Fruit fly (Drosophila melanogaster) whole organism, embryonic: Measurements from ENCODE around the gene armi.

ENCODE experiments used
- CG10267 ChIP-seq: fragments of 200-800 bp; sonication (Bioruptor generic); optimal IDR thresholded peaks from 2 replicates; lab custom pipeline; 2018; ENCODE audit warnings: missing biosample characterization, mild to moderate bottlenecking, missing genetic modification characterization, moderate library complexity
- CG10431 ChIP-seq: fragments of 200-800 bp; sonication (Bioruptor generic); optimal IDR thresholded peaks from 3 replicates; lab custom pipeline; 2018; ENCODE audit warnings: missing biosample characterization, mild to moderate bottlenecking, missing genetic modification characterization
- CG11398 ChIP-seq: fragments of 200-800 bp; sonication (Bioruptor generic); optimal IDR thresholded peaks from 2 replicates; lab custom pipeline; 2016; ENCODE audit warnings: missing biosample characterization, missing genetic modification characterization
- CG14710 ChIP-seq: fragments of 200-800 bp; sonication (Bioruptor generic); optimal IDR thresholded peaks from 3 replicates; lab custom pipeline; 2019; ENCODE audit warnings: missing biosample characterization, mild to moderate bottlenecking, missing genetic modification characterization, moderate library complexity
- CG15514 ChIP-seq: fragments of 200-800 bp; sonication (Bioruptor generic); optimal IDR thresholded peaks from 3 replicates; lab custom pipeline; 2017; ENCODE audit warnings: missing biosample characterization, missing genetic modification characterization, mild to moderate bottlenecking, moderate library complexity, missing genetic modification reagents
- CG16863 ChIP-seq: fragments of 200-800 bp; sonication (Bioruptor generic); optimal IDR thresholded peaks from 3 replicates; lab custom pipeline; 2016; ENCODE audit warnings: missing biosample characterization, missing genetic modification characterization
- CG1832 ChIP-seq: fragments of 200-800 bp; sonication (Bioruptor generic); optimal IDR thresholded peaks from 2 replicates; lab custom pipeline; 2017; ENCODE audit warnings: missing biosample characterization, mild to moderate bottlenecking, missing genetic modification characterization, inconsistent platforms
- CG2199 ChIP-seq: fragments of 200-800 bp; sonication (Bioruptor generic); IDR thresholded peaks from 3 replicates; pipeline ENCODE4 v1.3.6; 2022; ENCODE audit warnings: missing biosample characterization, missing genetic modification characterization
- CG3407 ChIP-seq: fragments of 200-800 bp; sonication (Bioruptor generic); optimal IDR thresholded peaks from 2 replicates; lab custom pipeline; 2018; ENCODE audit warnings: missing biosample characterization, mild to moderate bottlenecking, missing genetic modification characterization
- CG34376 ChIP-seq: fragments of 200-800 bp; sonication (Bioruptor generic); optimal IDR thresholded peaks from 2 replicates; lab custom pipeline; 2018; ENCODE audit warnings: missing biosample characterization, mild to moderate bottlenecking, missing genetic modification characterization
- CG3847 ChIP-seq: fragments of 200-800 bp; sonication (Bioruptor generic); IDR thresholded peaks from 2 replicates; pipeline ENCODE4 v1.3.6; 2022; ENCODE audit warnings: missing biosample characterization, missing genetic modification characterization
- CG3995 ChIP-seq: fragments of 200-800 bp; sonication (Bioruptor generic); optimal IDR thresholded peaks from 3 replicates; lab custom pipeline; 2016; ENCODE audit warnings: missing biosample characterization, missing genetic modification characterization
- CG5180 ChIP-seq: fragments of 200-800 bp; sonication (Bioruptor generic); optimal IDR thresholded peaks from 3 replicates; lab custom pipeline; 2017; ENCODE audit warnings: missing biosample characterization, missing genetic modification characterization, mild to moderate bottlenecking, moderate library complexity, missing genetic modification reagents
- CG6683 ChIP-seq: fragments of 200-800 bp; sonication (Bioruptor generic); optimal IDR thresholded peaks from 2 replicates; lab custom pipeline; 2017; ENCODE audit warnings: missing biosample characterization, mild to moderate bottlenecking, missing genetic modification characterization, missing genetic modification reagents
- CG6791 ChIP-seq: fragments of 200-800 bp; sonication (Bioruptor generic); IDR thresholded peaks from 3 replicates; pipeline ENCODE4 v1.3.6; 2022; ENCODE audit warnings: missing biosample characterization, missing genetic modification characterization; ENCODE audit not compliant: partially characterized antibody
- CG9609 ChIP-seq: fragments of 200-800 bp; sonication (Bioruptor generic); optimal IDR thresholded peaks from 3 replicates; lab custom pipeline; 2016; ENCODE audit warnings: missing biosample characterization, missing genetic modification characterization
- Ets65A ChIP-seq: fragments of 200-800 bp; sonication (Bioruptor generic); peaks from one replicate; lab custom pipeline; 2016; ENCODE audit warnings: missing biosample characterization, missing genetic modification characterization
- Fer1 ChIP-seq: fragments of 200-800 bp; sonication (Bioruptor generic); optimal IDR thresholded peaks from 2 replicates; lab custom pipeline; 2017; ENCODE audit warnings: missing biosample characterization, mild to moderate bottlenecking, missing genetic modification characterization
- MBD-R2 ChIP-seq: fragments of 200-800 bp; sonication (Bioruptor generic); IDR thresholded peaks from 2 replicates; pipeline ENCODE4 v1.3.6; 2022; ENCODE audit warnings: missing biosample characterization, missing genetic modification characterization
- Meics ChIP-seq: fragments of 200-800 bp; sonication (Bioruptor generic); optimal IDR thresholded peaks from 2 replicates; lab custom pipeline; 2017; ENCODE audit warnings: missing biosample characterization, mild to moderate bottlenecking, missing genetic modification characterization
- Opbp ChIP-seq: fragments of 200-800 bp; sonication (Bioruptor generic); IDR thresholded peaks from 3 replicates; pipeline ENCODE4 v1.3.6; 2022; ENCODE audit warnings: missing biosample characterization, missing genetic modification characterization; ENCODE audit not compliant: partially characterized antibody
- Poxn ChIP-seq: fragments of 200-800 bp; sonication (Bioruptor generic); IDR thresholded peaks from 2 replicates; pipeline ENCODE4 v1.3.6; 2022; ENCODE audit warnings: missing biosample characterization, missing genetic modification characterization
- abd-A ChIP-seq: fragments of 200-800 bp; sonication (Bioruptor generic); optimal IDR thresholded peaks from 3 replicates; lab custom pipeline; 2019; ENCODE audit warnings: missing biosample characterization, mild to moderate bottlenecking, missing genetic modification characterization, moderate library complexity
- aop ChIP-seq: fragments of 200-800 bp; sonication (Bioruptor generic); IDR thresholded peaks from 2 replicates; pipeline ENCODE4 v1.3.6; 2022; ENCODE audit warnings: missing biosample characterization, missing genetic modification characterization
- ase ChIP-seq: fragments of 200-800 bp; sonication (Bioruptor generic); IDR thresholded peaks from 3 replicates; pipeline ENCODE4 v1.3.6; 2022; ENCODE audit warnings: missing biosample characterization, missing genetic modification characterization
- ash1 ChIP-seq: fragments of 200-800 bp; sonication (Bioruptor generic); optimal IDR thresholded peaks from 2 replicates; lab custom pipeline; 2018; ENCODE audit warnings: missing biosample characterization, mild to moderate bottlenecking, missing genetic modification characterization
- bab2 ChIP-seq: fragments of 200-800 bp; sonication (Bioruptor generic); optimal IDR thresholded peaks from 2 replicates; lab custom pipeline; 2016; ENCODE audit warnings: missing biosample characterization, missing genetic modification characterization
- exex ChIP-seq: fragments of 200-800 bp; sonication (Bioruptor generic); optimal IDR thresholded peaks from 4 replicates; lab custom pipeline; 2018; ENCODE audit warnings: missing biosample characterization, mild to moderate bottlenecking, missing genetic modification characterization, moderate library complexity
- gem ChIP-seq: fragments of 200-800 bp; sonication (Bioruptor generic); optimal IDR thresholded peaks from 2 replicates; lab custom pipeline; 2019; ENCODE audit warnings: missing biosample characterization, mild to moderate bottlenecking, missing genetic modification characterization, moderate library complexity
- hth ChIP-seq: fragments of >200 bp; optimal IDR thresholded peaks from 2 replicates; lab custom pipeline; 2017; ENCODE audit warnings: inconsistent platforms
- insv ChIP-seq, 2 experiments: fragments of 200-800 bp; sonication (Bioruptor generic); optimal IDR thresholded peaks; 3 replicates each; lab custom pipeline; 2016 to 2018; ENCODE audit warnings: missing biosample characterization in 2 of 2, missing genetic modification characterization in 2 of 2
- inv ChIP-seq: fragments of 200-800 bp; sonication (Bioruptor generic); IDR thresholded peaks from 2 replicates; pipeline ENCODE4 v1.3.6; 2022; ENCODE audit warnings: missing biosample characterization, missing genetic modification characterization; ENCODE audit not compliant: partially characterized antibody
- jigr1 ChIP-seq: fragments of 200-800 bp; sonication (Bioruptor generic); IDR thresholded peaks from 3 replicates; pipeline ENCODE4 v1.3.6; 2022; ENCODE audit warnings: missing biosample characterization, missing genetic modification characterization
- jumu ChIP-seq: fragments of 200-800 bp; sonication (Bioruptor generic); optimal IDR thresholded peaks from 3 replicates; lab custom pipeline; 2016; ENCODE audit warnings: missing biosample characterization, missing genetic modification characterization
- lab ChIP-seq: fragments of 200-800 bp; sonication (Bioruptor generic); optimal IDR thresholded peaks from 3 replicates; lab custom pipeline; 2017; ENCODE audit warnings: missing biosample characterization, missing genetic modification characterization, mild to moderate bottlenecking, moderate library complexity, missing genetic modification reagents
- lov ChIP-seq, 2 experiments: fragments of 200-800 bp in 1 of 2; fragments of >200 bp in 1 of 2; sonication (Bioruptor generic) in 1 of 2; IDR thresholded peaks in 1 of 2; optimal IDR thresholded peaks in 1 of 2; 2 replicates in 1 of 2; 3 replicates in 1 of 2; pipeline versions ENCODE4 v1.3.6 to Lab custom; 2017 to 2022; ENCODE audit warnings: missing biosample characterization in 1 of 2, missing genetic modification characterization in 1 of 2
- maf-S ChIP-seq: fragments of 200-800 bp; sonication (Bioruptor generic); optimal IDR thresholded peaks from 2 replicates; lab custom pipeline; 2016; ENCODE audit warnings: missing biosample characterization, missing genetic modification characterization
- mirr ChIP-seq: fragments of 200-800 bp; sonication (Bioruptor generic); optimal IDR thresholded peaks from 3 replicates; lab custom pipeline; 2018; ENCODE audit warnings: missing biosample characterization, mild to moderate bottlenecking, missing genetic modification characterization
- nau ChIP-seq: fragments of 200-800 bp; sonication (Bioruptor generic); optimal IDR thresholded peaks from 3 replicates; lab custom pipeline; 2017; ENCODE audit warnings: missing biosample characterization, mild to moderate bottlenecking, missing genetic modification characterization, missing genetic modification reagents
- pita ChIP-seq: fragments of 200-800 bp; sonication (Bioruptor generic); optimal IDR thresholded peaks from 2 replicates; lab custom pipeline; 2017; ENCODE audit warnings: missing biosample characterization, mild to moderate bottlenecking, missing genetic modification characterization
- pzg ChIP-seq: fragments of 200-800 bp; sonication (Bioruptor generic); optimal IDR thresholded peaks from 3 replicates; lab custom pipeline; 2018; ENCODE audit warnings: missing biosample characterization, mild to moderate bottlenecking, missing genetic modification characterization, moderate library complexity
- slbo ChIP-seq: fragments of 200-800 bp; sonication (Bioruptor generic); IDR thresholded peaks from 2 replicates; pipeline ENCODE4 v1.3.6; 2022; ENCODE audit warnings: missing biosample characterization, missing genetic modification characterization
- ssp ChIP-seq: fragments of 200-800 bp; sonication (Bioruptor generic); IDR thresholded peaks from 2 replicates; pipeline ENCODE4 v1.3.6; 2022; ENCODE audit warnings: missing biosample characterization, missing genetic modification characterization
- tgo ChIP-seq: fragments of 200-800 bp; sonication (Bioruptor generic); IDR thresholded peaks from 3 replicates; pipeline ENCODE4 v1.3.6; 2022; ENCODE audit warnings: missing biosample characterization, missing genetic modification characterization
- trem ChIP-seq: fragments of 200-800 bp; optimal IDR thresholded peaks from 3 replicates; lab custom pipeline; 2019; ENCODE audit warnings: missing biosample characterization, mild to moderate bottlenecking, missing genetic modification characterization, moderate library complexity
- vfl ChIP-seq: fragments of 200-800 bp; sonication (Bioruptor generic); optimal IDR thresholded peaks from 2 replicates; lab custom pipeline; 2016; ENCODE audit warnings: missing biosample characterization, missing genetic modification characterization
- zen ChIP-seq: fragments of 200-800 bp; sonication (Bioruptor generic); optimal IDR thresholded peaks from 3 replicates; lab custom pipeline; 2018; ENCODE audit warnings: missing biosample characterization, mild to moderate bottlenecking, missing genetic modification characterization, moderate library complexity

Gene armi

DNA sequence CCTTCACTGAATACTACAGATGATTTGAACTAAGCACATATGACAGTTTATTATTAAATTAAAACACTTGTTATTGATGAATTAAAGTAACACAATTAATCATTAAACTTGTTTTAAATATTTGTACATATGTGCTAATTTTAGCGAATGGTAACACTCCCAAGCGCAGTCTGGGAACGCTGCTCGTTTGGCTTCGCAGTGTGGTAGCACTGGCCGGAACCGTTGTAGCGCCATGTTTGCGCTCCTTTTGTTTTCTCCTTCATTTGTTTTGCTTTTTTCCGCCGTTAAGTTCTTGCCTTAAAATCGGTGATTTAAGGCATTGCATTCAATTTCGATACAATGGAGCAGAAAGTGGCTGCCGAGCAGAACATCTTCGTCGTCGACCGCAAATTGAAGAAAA is 5.1 kb downstream of the armi start, which contains the start of gene CycJ (continued):
- TF ChIP-seq Ets65A (peak; percentile 77), ase (no peak), CG14710 (tag; lab: Kevin White, UChicago) (peak; percentile 99), aop (GFP tag; lab: Robert Waterston, UW) (no peak), zen (tag; lab: Kevin White, UChicago) (no peak), CG6791 (no peak), abd-A (no peak), inv (GFP tag; lab: Robert Waterston, UW) (no peak), MBD-R2 (peak; percentile 6; the same call in 1 of the 2 replicates), CG9609 (no peak), CG15514 (GFP tag; lab: Kevin White, UChicago) (no peak), ssp (no peak), bab2 (GFP tag; lab: Kevin White, UChicago) (no peak), Opbp (GFP tag; lab: Robert Waterston, UW) (no peak), insv (GFP tag; optimal IDR thresholded peaks at IDR 0.05; lab: Kevin White, UChicago) (no peak), Poxn (GFP tag; lab: Robert Waterston, UW) (no peak), jigr1 (GFP tag; lab: Robert Waterston, UW) (no peak), vfl (GFP tag; lab: Kevin White, UChicago) (no peak), CG10431 (GFP tag; lab: Kevin White, UChicago) (no peak), CG10267 (tag; lab: Kevin White, UChicago) (no peak), Meics (no peak), pzg (peak; percentile 8), gem (tag; lab: Kevin White, UChicago) (no peak), CG6683 (GFP tag; lab: Kevin White, UChicago) (no peak), CG16863 (GFP tag; lab: Kevin White, UChicago) (no peak), CG3407 (no peak), CG5180 (GFP tag; lab: Kevin White, UChicago) (no peak), lov (optimal IDR thresholded peaks at IDR 0.05; lab: Kevin White, UChicago) (no peak), lov (GFP tag; IDR thresholded peaks at IDR 0.05; lab: Robert Waterston, UW) (no peak), maf-S (GFP tag; lab: Kevin White, UChicago) (no peak), pita (GFP tag; lab: Kevin White, UChicago) (no peak), trem (tag; lab: Kevin White, UChicago) (peak; percentile 19), tgo (GFP tag; lab: Robert Waterston, UW) (no peak), jumu (GFP tag; lab: Kevin White, UChicago) (no peak), CG1832 (GFP tag; lab: Kevin White, UChicago) (no peak), nau (GFP tag; lab: Kevin White, UChicago) (no peak), CG3995 (no peak), ash1 (GFP tag; lab: Kevin White, UChicago) (no peak), CG3847 (no peak), CG2199 (GFP tag; lab: Robert Waterston, UW) (no peak), CG11398 (GFP tag; lab: Kevin White, UChicago) (no peak)

DNA sequence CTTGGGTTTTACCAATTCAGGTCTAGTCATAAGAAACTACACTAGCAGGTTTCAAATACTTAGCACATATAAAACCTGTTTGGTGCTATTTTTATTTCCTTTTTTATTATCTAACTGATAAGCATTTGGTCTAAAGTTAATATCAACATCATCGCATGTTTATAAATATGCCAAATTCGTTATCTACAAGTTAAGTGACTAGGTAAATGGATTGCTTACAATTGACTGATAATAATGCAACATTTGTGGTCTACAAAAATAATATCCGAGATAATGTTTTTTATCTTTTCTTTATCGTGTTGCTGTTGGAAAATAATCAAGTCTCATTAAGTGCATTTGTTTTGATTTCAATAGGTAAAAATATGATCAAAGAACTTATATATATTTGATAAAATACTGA is 8.6 kb downstream of the armi start:
- TF ChIP-seq mirr = peak; percentile 28
- TF ChIP-seq slbo (GFP tag; lab: Robert Waterston, UW) = no peak
- peak; percentile 12 for TF ChIP-seq lab (GFP tag; lab: Kevin White, UChicago)
- TF ChIP-seq hth (lab: Kevin White, UChicago) = no peak
- peak; percentile 53 for TF ChIP-seq exex (tag; lab: Kevin White, UChicago)
- peak; percentile 11 for TF ChIP-seq Fer1
- peak; percentile 66 for TF ChIP-seq CG34376 (GFP tag; lab: Kevin White, UChicago)
- TF ChIP-seq, all 482 proteins: peak for 5
